Worm (Caenorhabditis elegans): ENCODE data around the gene set-5.

The set-5 gene

ce11 chrV:14683926-14684325 lies 14.8 kb upstream of the set-5 start:
- TF ChIP-seq syd-9 (tag; optimal IDR thresholded peaks at IDR 0.05), result no peak

DNA sequence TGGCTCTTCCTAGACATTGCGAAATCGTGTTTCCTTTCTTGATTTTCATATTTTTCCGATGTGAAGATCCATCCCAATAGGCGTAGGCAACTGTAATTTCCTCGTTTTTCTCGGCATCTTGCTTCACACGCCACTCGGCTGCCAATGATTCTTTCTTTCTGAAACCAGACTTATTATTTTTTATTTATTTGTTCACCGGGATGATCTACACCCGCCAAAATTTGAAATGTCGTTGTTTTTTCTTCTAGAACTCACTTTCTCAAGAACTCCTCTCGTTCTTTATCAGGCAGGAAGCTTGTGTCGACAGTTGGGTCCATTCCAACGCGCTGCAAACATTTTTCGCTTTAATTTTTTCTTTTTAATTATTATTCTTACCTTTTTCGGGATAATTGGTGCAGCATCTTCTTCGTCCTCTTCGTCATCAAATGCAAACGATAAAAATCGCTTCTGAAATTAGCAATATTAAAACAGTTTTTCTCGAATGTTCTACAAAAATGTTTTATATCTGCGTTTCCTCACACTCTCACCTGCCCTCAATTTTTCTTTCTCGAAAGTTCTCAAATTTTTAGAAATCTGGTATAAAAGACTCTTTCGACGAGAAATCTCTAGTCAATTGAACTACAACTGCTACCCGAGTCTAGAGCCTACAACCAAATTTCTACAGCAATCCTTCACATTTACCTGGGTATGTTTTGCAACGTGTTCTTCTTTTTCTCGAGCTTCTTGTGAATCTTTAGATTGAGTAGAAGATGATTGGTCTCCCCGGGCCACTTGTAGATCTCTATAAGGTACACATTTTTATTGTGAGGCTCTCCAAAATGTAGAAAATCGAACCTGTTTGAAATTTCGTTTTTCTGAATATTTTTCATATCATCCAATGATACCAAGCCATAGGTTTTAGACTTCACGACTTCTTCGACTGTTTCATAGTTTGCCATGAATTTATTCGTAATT lies 14.1 kb upstream of the set-5 start, which contains the start of gene hsp-90:
Gene hsp-90, plus strand, starts transcription at position 560 of the 954 bp plus-strand sequence.
- TF ChIP-seq dmd-4 (tag; optimal IDR thresholded peaks at IDR 0.05; ENCODE audit: borderline replicate concordance), result no peak
- no peak for TF ChIP-seq ceh-2 (tag; optimal IDR thresholded peaks at IDR 0.05)

ce11 chrV:14685435-14686058 lies 13.2 kb upstream of the set-5 start, which contains the start of gene C47E8.4:
TSS of gene C47E8.4 (minus strand) at chrV:14685485.
- TF ChIP-seq unc-86 (tag; optimal IDR thresholded peaks at IDR 0.05), result peak; percentile 82
- TF ChIP-seq pqm-1 (tag; optimal IDR thresholded peaks at IDR 0.05), result peak; percentile 85
- peak; percentile 88 for TF ChIP-seq F13H6.1 (tag; optimal IDR thresholded peaks at IDR 0.05)
- peak; percentile 95 for TF ChIP-seq tbx-7 (tag; optimal IDR thresholded peaks at IDR 0.05)
- no peak for TF ChIP-seq pha-4 (tag; optimal IDR thresholded peaks at IDR 0.05)
- TF ChIP-seq unc-42 (tag; optimal IDR thresholded peaks at IDR 0.05), result peak; percentile 96
- peak; percentile 12 for TF ChIP-seq ceh-48 (tag; optimal IDR thresholded peaks at IDR 0.05)
- no peak for TF ChIP-seq elt-4 (tag; optimal IDR thresholded peaks at IDR 0.05)
- peak; percentile 94 for TF ChIP-seq ets-4 (tag; optimal IDR thresholded peaks at IDR 0.05)
- no peak for TF ChIP-seq pat-9 (tag; optimal IDR thresholded peaks at IDR 0.05)
- TF ChIP-seq hlh-13 (GFP tag; optimal IDR thresholded peaks at IDR 0.05), result no peak
- TF ChIP-seq ceh-30 (tag; optimal IDR thresholded peaks at IDR 0.05), result peak; percentile 87
- TF ChIP-seq hlh-8 (tag; optimal IDR thresholded peaks at IDR 0.05), result peak; percentile 92
- no peak for TF ChIP-seq ama-1 (optimal IDR thresholded peaks at IDR 0.05)
- peak; percentile 6 for TF ChIP-seq che-1 (tag; optimal IDR thresholded peaks at IDR 0.05)
- TF ChIP-seq ztf-16 (tag; optimal IDR thresholded peaks at IDR 0.05), result peak; percentile 63
- peak; percentile 85 for TF ChIP-seq elt-2 (tag; optimal IDR thresholded peaks at IDR 0.05)
- peak; percentile 98 for TF ChIP-seq ref-2 (tag; optimal IDR thresholded peaks at IDR 0.05)
- no peak for TF ChIP-seq K02D7.2 (tag; optimal IDR thresholded peaks at IDR 0.05)
- peak; percentile 93 for TF ChIP-seq ceh-18 (tag; optimal IDR thresholded peaks at IDR 0.05)
- TF ChIP-seq sox-4 (tag; optimal IDR thresholded peaks at IDR 0.05), result no peak
- TF ChIP-seq ceh-2 (tag; optimal IDR thresholded peaks at IDR 0.05), result peak; percentile 96
- TF ChIP-seq gmeb-2 (tag; optimal IDR thresholded peaks at IDR 0.05), result no peak
- no peak for TF ChIP-seq ceh-45 (GFP tag; IDR thresholded peaks at IDR 0.05)
- TF ChIP-seq fkh-10 (GFP tag; optimal IDR thresholded peaks at IDR 0.05), result peak; percentile 30
- TF ChIP-seq ahr-1 (tag; optimal IDR thresholded peaks at IDR 0.05), result no peak
- no peak for TF ChIP-seq C38D4.7 (GFP tag; optimal IDR thresholded peaks at IDR 0.05)
- TF ChIP-seq hlh-15 (tag; optimal IDR thresholded peaks at IDR 0.05), result no peak
- peak; percentile 93 for TF ChIP-seq rnt-1 (tag; optimal IDR thresholded peaks at IDR 0.05)
- no peak for TF ChIP-seq pag-3 (tag; optimal IDR thresholded peaks at IDR 0.05; ENCODE audit: borderline replicate concordance)
- TF ChIP-seq zip-5 (tag; optimal IDR thresholded peaks at IDR 0.05), result peak; percentile 72
- TF ChIP-seq K09A11.1 (tag; optimal IDR thresholded peaks at IDR 0.05; ENCODE audit: insufficient read depth), result peak; percentile 25
- no peak for TF ChIP-seq T23F11.4 (GFP tag; optimal IDR thresholded peaks at IDR 0.05)
- TF ChIP-seq ceh-22 (tag; optimal IDR thresholded peaks at IDR 0.05), result no peak
- TF ChIP-seq ceh-6 (GFP tag; optimal IDR thresholded peaks at IDR 0.05), result no peak
- no peak for TF ChIP-seq dmd-4 (tag; optimal IDR thresholded peaks at IDR 0.05; ENCODE audit: borderline replicate concordance)
- TF ChIP-seq C08G9.2 (tag; optimal IDR thresholded peaks at IDR 0.05), result peak; percentile 99
- peak; percentile 88 for TF ChIP-seq ceh-34 (tag; optimal IDR thresholded peaks at IDR 0.05)
- TF ChIP-seq tbx-2 (tag; optimal IDR thresholded peaks at IDR 0.05), result peak; percentile 97
- peak; percentile 52 for TF ChIP-seq pha-2 (tag; optimal IDR thresholded peaks at IDR 0.05)
- TF ChIP-seq hlh-6 (tag; optimal IDR thresholded peaks at IDR 0.05), result no peak
- peak; percentile 86 for TF ChIP-seq ceh-14 (tag; optimal IDR thresholded peaks at IDR 0.05)
- TF ChIP-seq dve-1 (tag; optimal IDR thresholded peaks at IDR 0.05), result peak; percentile 93
- TF ChIP-seq ceh-9 (tag; optimal IDR thresholded peaks at IDR 0.05), result no peak
- TF ChIP-seq nhr-11 (tag; optimal IDR thresholded peaks at IDR 0.05), result no peak
